Fruit fly (Drosophila melanogaster) whole organism, embryonic: ENCODE results near the gene Phae1.

Source experiments
- ATbp ChIP-seq: fragments of 200-800 bp; sonication (Bioruptor generic); optimal IDR thresholded peaks from 2 replicates; lab custom pipeline; 2017; ENCODE audit warnings: missing biosample characterization, mild to moderate bottlenecking, missing genetic modification characterization, missing genetic modification reagents
- B-H1 ChIP-seq: fragments of 200-800 bp; sonication (Bioruptor generic); IDR thresholded peaks from 3 replicates; pipeline ENCODE4 v1.3.6; 2022; ENCODE audit warnings: missing biosample characterization, missing genetic modification characterization
- BEAF-32 ChIP-seq: fragments of 200-800 bp; sonication (Bioruptor generic); optimal IDR thresholded peaks from 3 replicates; lab custom pipeline; 2017; ENCODE audit warnings: missing biosample characterization, missing genetic modification characterization, mild to moderate bottlenecking, moderate library complexity, missing genetic modification reagents
- CG10366 ChIP-seq: fragments of 200-800 bp; sonication (Bioruptor generic); IDR thresholded peaks from 2 replicates; pipeline ENCODE4 v1.3.6; 2022; ENCODE audit warnings: missing biosample characterization, missing genetic modification characterization
- CG12659 ChIP-seq: fragments of 200-800 bp; sonication (Bioruptor generic); optimal IDR thresholded peaks from 3 replicates; lab custom pipeline; 2017; ENCODE audit warnings: mild to moderate bottlenecking, missing biosample characterization, missing genetic modification reagents, missing genetic modification characterization
- CG12942 ChIP-seq: fragments of 200-800 bp; sonication (Bioruptor generic); optimal IDR thresholded peaks from 3 replicates; lab custom pipeline; 2016; ENCODE audit warnings: missing biosample characterization, missing genetic modification characterization
- CG13123 ChIP-seq: fragments of 200-800 bp; sonication (Bioruptor generic); optimal IDR thresholded peaks from 2 replicates; lab custom pipeline; 2016; ENCODE audit warnings: missing biosample characterization, missing genetic modification characterization
- CG14050 ChIP-seq: fragments of 200-800 bp; sonication (Bioruptor generic); IDR thresholded peaks from 3 replicates; pipeline ENCODE4 v1.3.6; 2022; ENCODE audit warnings: missing biosample characterization, missing genetic modification characterization
- CG17186 ChIP-seq: fragments of 200-800 bp; sonication (Bioruptor generic); optimal IDR thresholded peaks from 3 replicates; lab custom pipeline; 2017; ENCODE audit warnings: missing biosample characterization, missing genetic modification reagents, missing genetic modification characterization
- CG18619 ChIP-seq: fragments of 200-800 bp; sonication (Bioruptor generic); optimal IDR thresholded peaks from 3 replicates; lab custom pipeline; 2017; ENCODE audit warnings: missing biosample characterization, mild to moderate bottlenecking, missing genetic modification characterization
- CG18764 ChIP-seq: fragments of 200-800 bp; sonication (Bioruptor generic); optimal IDR thresholded peaks from 3 replicates; lab custom pipeline; 2016; ENCODE audit warnings: missing biosample characterization, missing genetic modification characterization
- CG2116 ChIP-seq: fragments of 200-800 bp; sonication (Bioruptor generic); optimal IDR thresholded peaks from 3 replicates; lab custom pipeline; 2018; ENCODE audit warnings: missing biosample characterization, mild to moderate bottlenecking, missing genetic modification characterization
- CG2678 ChIP-seq: fragments of 200-800 bp; sonication (Bioruptor generic); optimal IDR thresholded peaks from 3 replicates; lab custom pipeline; 2019; ENCODE audit warnings: missing biosample characterization, mild to moderate bottlenecking, missing genetic modification characterization, moderate library complexity
- CG3163 ChIP-seq: fragments of 200-800 bp; sonication (Bioruptor generic); optimal IDR thresholded peaks from 3 replicates; lab custom pipeline; 2016; ENCODE audit warnings: missing biosample characterization, missing genetic modification characterization
- CG3726 ChIP-seq: fragments of 200-800 bp; sonication (Bioruptor generic); IDR thresholded peaks from 3 replicates; pipeline ENCODE4, ENCODE4 v1.3.6; 2022; ENCODE audit warnings: missing biosample characterization, missing genetic modification characterization
- CG3847 ChIP-seq: fragments of 200-800 bp; sonication (Bioruptor generic); IDR thresholded peaks from 2 replicates; pipeline ENCODE4 v1.3.6; 2022; ENCODE audit warnings: missing biosample characterization, missing genetic modification characterization
- CG4820 ChIP-seq: fragments of 200-800 bp; sonication (Bioruptor generic); optimal IDR thresholded peaks from 3 replicates; lab custom pipeline; 2016; ENCODE audit warnings: missing biosample characterization, missing genetic modification characterization
- CG7987 ChIP-seq: fragments of 200-800 bp; sonication (Bioruptor generic); optimal IDR thresholded peaks from 2 replicates; lab custom pipeline; 2018; ENCODE audit warnings: missing biosample characterization, mild to moderate bottlenecking, missing genetic modification characterization, moderate library complexity
- CG9609 ChIP-seq: fragments of 200-800 bp; sonication (Bioruptor generic); optimal IDR thresholded peaks from 3 replicates; lab custom pipeline; 2016; ENCODE audit warnings: missing biosample characterization, missing genetic modification characterization
- CoRest ChIP-seq: fragments of 200-800 bp; sonication (Bioruptor generic); optimal IDR thresholded peaks from 3 replicates; lab custom pipeline; 2018; ENCODE audit warnings: missing biosample characterization, mild to moderate bottlenecking, missing genetic modification characterization, moderate library complexity
- E2f2 ChIP-seq: fragments of 200-800 bp; sonication (Bioruptor generic); IDR thresholded peaks from 2 replicates; pipeline ENCODE4 v1.3.6; 2022; ENCODE audit warnings: missing biosample characterization, missing genetic modification characterization
- Ets97D ChIP-seq: fragments of 200-800 bp; sonication (Bioruptor generic); optimal IDR thresholded peaks from 3 replicates; lab custom pipeline; 2016; ENCODE audit warnings: missing biosample characterization, missing genetic modification characterization
- Fer1 ChIP-seq: fragments of 200-800 bp; sonication (Bioruptor generic); optimal IDR thresholded peaks from 2 replicates; lab custom pipeline; 2017; ENCODE audit warnings: missing biosample characterization, mild to moderate bottlenecking, missing genetic modification characterization
- Hr3 ChIP-seq: fragments of 200-800 bp; sonication (Bioruptor generic); optimal IDR thresholded peaks from 3 replicates; lab custom pipeline; 2016; ENCODE audit warnings: missing biosample characterization, missing genetic modification characterization
- MESR4 ChIP-seq: fragments of 200-800 bp; sonication (Bioruptor generic); optimal IDR thresholded peaks from 2 replicates; lab custom pipeline; 2018; ENCODE audit warnings: missing biosample characterization, mild to moderate bottlenecking, missing genetic modification characterization, moderate library complexity
- MTF-1 ChIP-seq: fragments of 200-800 bp; sonication (Bioruptor generic); optimal IDR thresholded peaks from 2 replicates; lab custom pipeline; 2018; ENCODE audit warnings: missing biosample characterization, mild to moderate bottlenecking, missing genetic modification characterization, borderline replicate concordance
- Med ChIP-seq: fragments of 200-800 bp; sonication (Bioruptor generic); peaks from one replicate; lab custom pipeline; 2016; ENCODE audit warnings: missing biosample characterization, missing genetic modification characterization, mild to moderate bottlenecking, inconsistent platforms, moderate library complexity
- Mes4 ChIP-seq: fragments of 200-800 bp; sonication (Bioruptor generic); optimal IDR thresholded peaks from 2 replicates; lab custom pipeline; 2016; ENCODE audit warnings: missing biosample characterization, missing genetic modification characterization
- Myb ChIP-seq: fragments of 200-800 bp; sonication (Bioruptor generic); optimal IDR thresholded peaks from 2 replicates; lab custom pipeline; 2016; ENCODE audit warnings: missing biosample characterization, missing genetic modification characterization
- Rfx ChIP-seq: fragments of 200-800 bp; sonication (Bioruptor generic); IDR thresholded peaks from 2 replicates; pipeline ENCODE4 v1.3.6; 2022; ENCODE audit warnings: missing biosample characterization, missing genetic modification characterization
- Scr ChIP-seq: fragments of 200-800 bp; sonication (Bioruptor generic); IDR thresholded peaks from 2 replicates; pipeline ENCODE4 v1.3.6; 2022; ENCODE audit warnings: missing biosample characterization, missing genetic modification characterization; ENCODE audit not compliant: partially characterized antibody
- Sin3A ChIP-seq: fragments of >200 bp; optimal IDR thresholded peaks from 2 replicates; lab custom pipeline; 2018
- Usf ChIP-seq: fragments of 200-800 bp; sonication (Bioruptor generic); optimal IDR thresholded peaks from 2 replicates; lab custom pipeline; 2017; ENCODE audit warnings: missing genotype, missing biosample characterization, missing genetic modification characterization
- ac ChIP-seq: fragments of 200-800 bp; sonication (Bioruptor generic); optimal IDR thresholded peaks from 3 replicates; lab custom pipeline; 2017; ENCODE audit warnings: missing biosample characterization, mild to moderate bottlenecking, missing genetic modification characterization
- amos ChIP-seq: fragments of 200-800 bp; sonication (Bioruptor generic); IDR thresholded peaks from 2 replicates; pipeline ENCODE4 v1.3.6; 2022; ENCODE audit warnings: missing biosample characterization, missing genetic modification characterization; ENCODE audit not compliant: partially characterized antibody
- ase ChIP-seq: fragments of 200-800 bp; sonication (Bioruptor generic); IDR thresholded peaks from 3 replicates; pipeline ENCODE4 v1.3.6; 2022; ENCODE audit warnings: missing biosample characterization, missing genetic modification characterization
- br ChIP-seq: fragments of >200 bp; optimal IDR thresholded peaks from 2 replicates; lab custom pipeline; 2017
- corto ChIP-seq: fragments of 200-800 bp; sonication (Bioruptor generic); optimal IDR thresholded peaks from 2 replicates; lab custom pipeline; 2016; ENCODE audit warnings: missing biosample characterization, mild to moderate bottlenecking, missing genetic modification characterization, moderate library complexity
- crp ChIP-seq, 2 experiments: fragments of 200-800 bp; sonication (Bioruptor generic); optimal IDR thresholded peaks; 2 replicates in 1 of 2; 3 replicates in 1 of 2; lab custom pipeline; 2017; ENCODE audit warnings: missing biosample characterization in 2 of 2, missing genetic modification characterization in 2 of 2, mild to moderate bottlenecking in 1 of 2, moderate library complexity in 1 of 2
- ftz-f1 ChIP-seq: fragments of 200-800 bp; sonication (Bioruptor generic); optimal IDR thresholded peaks from 2 replicates; lab custom pipeline; 2016; ENCODE audit warnings: missing biosample characterization, missing genetic modification characterization
- gfzf ChIP-seq: fragments of 200-800 bp; sonication (Bioruptor generic); optimal IDR thresholded peaks from 2 replicates; lab custom pipeline; 2016; ENCODE audit warnings: missing biosample characterization, mild to moderate bottlenecking, missing genetic modification characterization, moderate library complexity
- gsb ChIP-seq: fragments of 200-800 bp; sonication (Bioruptor generic); IDR thresholded peaks from 2 replicates; pipeline ENCODE4 v1.3.6; 2022; ENCODE audit warnings: missing biosample characterization, missing genetic modification characterization
- lmd ChIP-seq: fragments of 200-800 bp; sonication (Bioruptor generic); IDR thresholded peaks from 2 replicates; pipeline ENCODE4 v1.3.6; 2022; ENCODE audit warnings: missing biosample characterization, missing genetic modification characterization
- nerfin-1 ChIP-seq: fragments of 200-800 bp; sonication (Bioruptor generic); optimal IDR thresholded peaks from 3 replicates; lab custom pipeline; 2019; ENCODE audit warnings: missing biosample characterization, mild to moderate bottlenecking, missing genetic modification characterization, moderate library complexity
- nmo ChIP-seq: fragments of 200-800 bp; sonication (Bioruptor generic); optimal IDR thresholded peaks from 2 replicates; lab custom pipeline; 2018; ENCODE audit warnings: missing biosample characterization, mild to moderate bottlenecking, missing genetic modification characterization, moderate library complexity
- nom ChIP-seq: fragments of 200-800 bp; sonication (Bioruptor generic); optimal IDR thresholded peaks from 2 replicates; lab custom pipeline; 2017; ENCODE audit warnings: missing biosample characterization, missing genetic modification characterization, mild to moderate bottlenecking, moderate library complexity, missing genetic modification reagents
- onecut ChIP-seq: fragments of 200-800 bp; sonication (Bioruptor generic); IDR thresholded peaks from 2 replicates; pipeline ENCODE4 v1.3.6; 2022; ENCODE audit warnings: missing biosample characterization, missing genetic modification characterization
- sd ChIP-seq: fragments of 200-800 bp; sonication (Bioruptor generic); optimal IDR thresholded peaks from 3 replicates; lab custom pipeline; 2018; ENCODE audit warnings: missing biosample characterization, mild to moderate bottlenecking, missing genetic modification characterization, moderate library complexity
- sqz ChIP-seq: fragments of 200-800 bp; sonication (Bioruptor generic); optimal IDR thresholded peaks from 3 replicates; lab custom pipeline; 2018; ENCODE audit warnings: missing biosample characterization, mild to moderate bottlenecking, missing genetic modification characterization
- sr ChIP-seq: fragments of 200-800 bp; sonication (Bioruptor generic); IDR thresholded peaks from 3 replicates; pipeline ENCODE4 v1.3.6; 2022; ENCODE audit warnings: missing biosample characterization, missing genetic modification characterization
- stwl ChIP-seq: fragments of 200-800 bp; sonication (Bioruptor generic); optimal IDR thresholded peaks from 3 replicates; lab custom pipeline; 2018; ENCODE audit warnings: missing biosample characterization, mild to moderate bottlenecking, missing genetic modification characterization, moderate library complexity
- unpg ChIP-seq: fragments of 200-800 bp; sonication (Bioruptor generic); optimal IDR thresholded peaks from 3 replicates; lab custom pipeline; 2018; ENCODE audit warnings: missing biosample characterization, mild to moderate bottlenecking, missing genetic modification characterization, moderate library complexity

The Phae1 gene

DNA sequence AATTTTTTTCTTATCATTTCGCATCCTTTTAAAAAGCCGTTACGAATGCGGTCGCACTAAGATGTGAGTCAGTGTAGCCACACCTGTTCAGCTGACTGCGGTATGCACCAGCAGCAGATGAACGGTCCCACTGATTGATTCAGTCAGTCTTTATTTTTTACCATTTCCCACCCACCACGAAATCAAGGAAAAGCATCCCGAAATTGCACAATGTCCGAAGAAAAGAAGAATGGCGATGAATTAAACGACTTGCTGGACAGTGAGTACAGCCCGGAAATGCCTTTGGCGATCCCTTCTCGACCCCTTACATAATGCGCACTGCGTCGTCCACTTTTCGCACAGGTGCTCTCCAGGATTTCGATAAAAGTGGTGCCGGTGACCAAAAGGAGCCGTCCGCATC is 15.6 kb upstream of the Phae1 start (continued):
- TF ChIP-seq corto (GFP tag; lab: Kevin White, UChicago) (no peak), sr (GFP tag; lab: Robert Waterston, UW) (peak; percentile 4; the same call in 1 of the 3 replicates), CG14050 (GFP tag; lab: Robert Waterston, UW) (no peak), Sin3A (lab: Kevin White, UChicago) (peak; percentile 24), CG4820 (GFP tag; lab: Kevin White, UChicago) (no peak), amos (GFP tag; lab: Robert Waterston, UW) (peak; percentile 11; the same call in 1 of the 2 replicates), B-H1 (GFP tag; lab: Robert Waterston, UW) (no peak), onecut (GFP tag; lab: Robert Waterston, UW) (no peak), CG2678 (no peak), crp (GFP tag; optimal IDR thresholded peaks at IDR 0.05; lab: Kevin White, UChicago) (peak in 1 of 2 experiments; percentile 45), CG18764 (GFP tag; lab: Kevin White, UChicago) (no peak), nmo (GFP tag; lab: Kevin White, UChicago) (peak; percentile 32), Fer1 (GFP tag; lab: Kevin White, UChicago) (no peak), CG9609 (GFP tag; lab: Kevin White, UChicago) (no peak), sqz (no peak), nerfin-1 (tag; lab: Kevin White, UChicago) (no peak), CG2116 (GFP tag; lab: Kevin White, UChicago) (peak; percentile 48), CG13123 (GFP tag; lab: Kevin White, UChicago) (no peak), ase (GFP tag; lab: Robert Waterston, UW) (no peak), CG17186 (GFP tag; lab: Kevin White, UChicago) (peak; percentile 33), ac (GFP tag; lab: Kevin White, UChicago) (no peak), CG7987 (GFP tag; lab: Kevin White, UChicago) (peak; percentile 4), Scr (GFP tag; lab: Robert Waterston, UW) (peak; percentile 37), Rfx (GFP tag; lab: Robert Waterston, UW) (peak; percentile 15; the same call in 1 of the 2 replicates), Hr3 (GFP tag; lab: Kevin White, UChicago) (no peak), CG10366 (GFP tag; lab: Robert Waterston, UW) (no peak), gsb (GFP tag; lab: Robert Waterston, UW) (no peak), CG3726 (GFP tag; lab: Robert Waterston, UW) (no peak), stwl (tag; lab: Kevin White, UChicago) (peak; percentile 85), br (lab: Kevin White, UChicago) (no peak), ftz-f1 (GFP tag; lab: Kevin White, UChicago) (peak; percentile 70), ATbp (GFP tag; lab: Kevin White, UChicago) (no peak), sd (tag; lab: Kevin White, UChicago) (no peak), MTF-1 (no peak), CG18619 (no peak), nom (no peak), CG3163 (no peak), Mes4 (no peak), CoRest (peak; percentile 56), gfzf (GFP tag; lab: Kevin White, UChicago) (peak; percentile 90), Usf (GFP tag; lab: Kevin White, UChicago) (no peak), Myb (GFP tag; lab: Kevin White, UChicago) (peak; percentile 99), E2f2 (GFP tag; lab: Robert Waterston, UW) (peak; percentile 77), unpg (no peak), CG12942 (GFP tag; lab: Kevin White, UChicago) (no peak), Ets97D (GFP tag; lab: Kevin White, UChicago) (peak; percentile 84), lmd (no peak), CG12659 (GFP tag; lab: Kevin White, UChicago) (peak; percentile 51), Med (peak; percentile 53), BEAF-32 (GFP tag; lab: Kevin White, UChicago) (peak; percentile 38), CG3847 (peak; percentile 58), MESR4 (GFP tag; lab: Kevin White, UChicago) (peak; percentile 78)
